Fruit fly (Drosophila melanogaster) whole organism, embryonic: ENCODE measurements around the gene Dnaaf4.

ENCODE experiments used
- Atf6 ChIP-seq: fragments of 200-800 bp; sonication (Bioruptor generic); IDR thresholded peaks from 2 replicates; pipeline ENCODE4 v1.3.6; 2022; ENCODE audit warnings: missing biosample characterization, missing genetic modification characterization
- B-H1 ChIP-seq: fragments of 200-800 bp; sonication (Bioruptor generic); IDR thresholded peaks from 3 replicates; pipeline ENCODE4 v1.3.6; 2022; ENCODE audit warnings: missing biosample characterization, missing genetic modification characterization
- Bgb ChIP-seq: fragments of 200-800 bp; sonication (Bioruptor generic); IDR thresholded peaks from 2 replicates; pipeline ENCODE4 v1.3.6; 2022; ENCODE audit warnings: missing biosample characterization, missing genetic modification characterization; ENCODE audit not compliant: partially characterized antibody
- CG10543 ChIP-seq: fragments of 200-800 bp; sonication (Bioruptor generic); optimal IDR thresholded peaks from 3 replicates; lab custom pipeline; 2017; ENCODE audit warnings: missing biosample characterization, mild to moderate bottlenecking, missing genetic modification characterization, moderate library complexity
- CG12071 ChIP-seq: fragments of 200-800 bp; sonication (Bioruptor generic); optimal IDR thresholded peaks from 3 replicates; lab custom pipeline; 2018; ENCODE audit warnings: missing biosample characterization, mild to moderate bottlenecking, missing genetic modification characterization
- CG14860 ChIP-seq: fragments of 200-800 bp; sonication (Bioruptor generic); IDR thresholded peaks from 3 replicates; pipeline ENCODE4 v1.3.6; 2022; ENCODE audit warnings: missing biosample characterization, missing genetic modification characterization; ENCODE audit not compliant: partially characterized antibody
- CG17912 ChIP-seq: fragments of 200-800 bp; sonication (Bioruptor generic); optimal IDR thresholded peaks from 2 replicates; lab custom pipeline; 2018; ENCODE audit warnings: missing biosample characterization, mild to moderate bottlenecking, missing genetic modification characterization
- CG18599 ChIP-seq: fragments of 200-800 bp; sonication (Bioruptor generic); optimal IDR thresholded peaks from 3 replicates; lab custom pipeline; 2017; ENCODE audit warnings: missing biosample characterization, missing genetic modification characterization, mild to moderate bottlenecking, moderate library complexity, missing genetic modification reagents
- CG2116 ChIP-seq: fragments of 200-800 bp; sonication (Bioruptor generic); optimal IDR thresholded peaks from 3 replicates; lab custom pipeline; 2018; ENCODE audit warnings: missing biosample characterization, mild to moderate bottlenecking, missing genetic modification characterization
- CG2889 ChIP-seq: fragments of 200-800 bp; sonication (Bioruptor generic); IDR thresholded peaks from 3 replicates; pipeline ENCODE4 v1.3.6; 2022; ENCODE audit warnings: missing biosample characterization, missing genetic modification characterization
- CG30020 ChIP-seq: fragments of 200-800 bp; optimal IDR thresholded peaks from 2 replicates; lab custom pipeline; 2019; ENCODE audit warnings: missing biosample characterization, mild to moderate bottlenecking, missing genetic modification characterization, moderate library complexity
- CG34422 ChIP-seq: fragments of 200-800 bp; sonication (Bioruptor generic); IDR thresholded peaks from 3 replicates; pipeline ENCODE4 v1.3.6; 2022; ENCODE audit warnings: missing biosample characterization, missing genetic modification characterization
- CG6791 ChIP-seq: fragments of 200-800 bp; sonication (Bioruptor generic); IDR thresholded peaks from 3 replicates; pipeline ENCODE4 v1.3.6; 2022; ENCODE audit warnings: missing biosample characterization, missing genetic modification characterization; ENCODE audit not compliant: partially characterized antibody
- CG9932 ChIP-seq: fragments of 200-800 bp; sonication (Bioruptor generic); IDR thresholded peaks from 2 replicates; pipeline ENCODE4 v1.3.6; 2022; ENCODE audit warnings: missing biosample characterization, missing genetic modification characterization
- Doc3 ChIP-seq: fragments of 200-800 bp; sonication (Bioruptor generic); IDR thresholded peaks from 3 replicates; pipeline ENCODE4 v1.3.6; 2022; ENCODE audit warnings: missing biosample characterization, missing genetic modification characterization; ENCODE audit not compliant: partially characterized antibody
- Dref ChIP-seq: fragments of 200-800 bp; sonication (Bioruptor generic); IDR thresholded peaks from 2 replicates; pipeline ENCODE4 v1.3.6; 2022; ENCODE audit warnings: missing biosample characterization, missing genetic modification characterization
- HLH4C ChIP-seq: fragments of 200-800 bp; sonication (Bioruptor generic); IDR thresholded peaks from 3 replicates; pipeline ENCODE4 v1.3.6; 2022; ENCODE audit warnings: missing biosample characterization, missing genetic modification characterization; ENCODE audit not compliant: partially characterized antibody
- MBD-R2 ChIP-seq: fragments of 200-800 bp; sonication (Bioruptor generic); IDR thresholded peaks from 2 replicates; pipeline ENCODE4 v1.3.6; 2022; ENCODE audit warnings: missing biosample characterization, missing genetic modification characterization
- Med ChIP-seq: fragments of 200-800 bp; sonication (Bioruptor generic); peaks from one replicate; lab custom pipeline; 2016; ENCODE audit warnings: missing biosample characterization, missing genetic modification characterization, mild to moderate bottlenecking, inconsistent platforms, moderate library complexity
- Opbp ChIP-seq: fragments of 200-800 bp; sonication (Bioruptor generic); IDR thresholded peaks from 3 replicates; pipeline ENCODE4 v1.3.6; 2022; ENCODE audit warnings: missing biosample characterization, missing genetic modification characterization; ENCODE audit not compliant: partially characterized antibody
- Sry-δ ChIP-seq: fragments of 200-800 bp; sonication (Bioruptor generic); optimal IDR thresholded peaks from 2 replicates; lab custom pipeline; 2016; ENCODE audit warnings: missing biosample characterization, missing genetic modification characterization
- abd-A ChIP-seq: fragments of 200-800 bp; sonication (Bioruptor generic); optimal IDR thresholded peaks from 3 replicates; lab custom pipeline; 2019; ENCODE audit warnings: missing biosample characterization, mild to moderate bottlenecking, missing genetic modification characterization, moderate library complexity
- amos ChIP-seq: fragments of 200-800 bp; sonication (Bioruptor generic); IDR thresholded peaks from 2 replicates; pipeline ENCODE4 v1.3.6; 2022; ENCODE audit warnings: missing biosample characterization, missing genetic modification characterization; ENCODE audit not compliant: partially characterized antibody
- ara ChIP-seq: fragments of 200-800 bp; sonication (Bioruptor generic); IDR thresholded peaks from 2 replicates; pipeline ENCODE4 v1.3.6; 2022; ENCODE audit warnings: missing biosample characterization, missing genetic modification characterization
- bbx ChIP-seq: fragments of 200-800 bp; sonication (Bioruptor generic); IDR thresholded peaks from 2 replicates; pipeline ENCODE4 v1.3.6; 2022; ENCODE audit warnings: missing biosample characterization, missing genetic modification characterization; ENCODE audit not compliant: partially characterized antibody
- cg ChIP-seq: fragments of 200-800 bp; sonication (Bioruptor generic); optimal IDR thresholded peaks from 3 replicates; lab custom pipeline; 2019; ENCODE audit warnings: missing biosample characterization, mild to moderate bottlenecking, missing genetic modification characterization, moderate library complexity
- crol ChIP-seq: fragments of 200-800 bp; sonication (Bioruptor generic); IDR thresholded peaks from 2 replicates; pipeline ENCODE4 v1.3.6; 2022; ENCODE audit warnings: missing biosample characterization, missing genetic modification characterization
- ewg ChIP-seq: fragments of 200-800 bp; sonication (Bioruptor generic); optimal IDR thresholded peaks from 3 replicates; lab custom pipeline; 2017; ENCODE audit warnings: mild to moderate bottlenecking, missing biosample characterization, missing genetic modification reagents, missing genetic modification characterization
- kah ChIP-seq: fragments of 200-800 bp; sonication (Bioruptor generic); optimal IDR thresholded peaks from 2 replicates; lab custom pipeline; 2018; ENCODE audit warnings: missing biosample characterization, mild to moderate bottlenecking, missing genetic modification characterization
- klu ChIP-seq: fragments of 200-800 bp; sonication (Bioruptor generic); IDR thresholded peaks from 2 replicates; pipeline ENCODE4 v1.3.6; 2022; ENCODE audit warnings: missing biosample characterization, missing genetic modification characterization
- knrl ChIP-seq: fragments of 200-800 bp; sonication (Bioruptor generic); IDR thresholded peaks from 3 replicates; pipeline ENCODE4 v1.3.6; 2022; ENCODE audit warnings: missing biosample characterization, missing genetic modification characterization; ENCODE audit not compliant: partially characterized antibody
- nerfin-1 ChIP-seq: fragments of 200-800 bp; sonication (Bioruptor generic); optimal IDR thresholded peaks from 3 replicates; lab custom pipeline; 2019; ENCODE audit warnings: missing biosample characterization, mild to moderate bottlenecking, missing genetic modification characterization, moderate library complexity
- nerfin-2 ChIP-seq: fragments of 200-800 bp; sonication (Bioruptor generic); IDR thresholded peaks from 2 replicates; pipeline ENCODE4 v1.3.6; 2022; ENCODE audit warnings: missing biosample characterization, missing genetic modification characterization; ENCODE audit not compliant: partially characterized antibody
- nmo ChIP-seq: fragments of 200-800 bp; sonication (Bioruptor generic); optimal IDR thresholded peaks from 2 replicates; lab custom pipeline; 2018; ENCODE audit warnings: missing biosample characterization, mild to moderate bottlenecking, missing genetic modification characterization, moderate library complexity
- onecut ChIP-seq: fragments of 200-800 bp; sonication (Bioruptor generic); IDR thresholded peaks from 2 replicates; pipeline ENCODE4 v1.3.6; 2022; ENCODE audit warnings: missing biosample characterization, missing genetic modification characterization
- pita ChIP-seq: fragments of 200-800 bp; sonication (Bioruptor generic); optimal IDR thresholded peaks from 2 replicates; lab custom pipeline; 2017; ENCODE audit warnings: missing biosample characterization, mild to moderate bottlenecking, missing genetic modification characterization
- row ChIP-seq: fragments of 200-800 bp; sonication (Bioruptor generic); IDR thresholded peaks from 3 replicates; pipeline ENCODE4 v1.3.6; 2022; ENCODE audit warnings: missing biosample characterization, missing genetic modification characterization
- scrt ChIP-seq: fragments of 200-800 bp; sonication (Bioruptor generic); optimal IDR thresholded peaks from 2 replicates; lab custom pipeline; 2018; ENCODE audit warnings: missing biosample characterization, mild to moderate bottlenecking, missing genetic modification characterization, moderate library complexity
- sens ChIP-seq: fragments of 200-800 bp; sonication (Bioruptor generic); peaks from one replicate; lab custom pipeline; 2016; ENCODE audit warnings: missing biosample characterization, missing genetic modification characterization
- seq ChIP-seq: fragments of 200-800 bp; sonication (Bioruptor generic); IDR thresholded peaks from 2 replicates; pipeline ENCODE4 v1.3.6; 2022; ENCODE audit warnings: missing biosample characterization, missing genetic modification characterization
- so ChIP-seq: fragments of 200-800 bp; sonication (Bioruptor generic); IDR thresholded peaks from 3 replicates; pipeline ENCODE4 v1.3.6; 2022; ENCODE audit warnings: missing biosample characterization, missing genetic modification characterization
- sr ChIP-seq: fragments of 200-800 bp; sonication (Bioruptor generic); IDR thresholded peaks from 3 replicates; pipeline ENCODE4 v1.3.6; 2022; ENCODE audit warnings: missing biosample characterization, missing genetic modification characterization
- stc ChIP-seq: fragments of 200-800 bp; sonication (Bioruptor generic); IDR thresholded peaks from 2 replicates; pipeline ENCODE4 v1.3.6; 2022; ENCODE audit warnings: missing biosample characterization, missing genetic modification characterization
- vvl ChIP-seq: fragments of 200-800 bp; sonication (Bioruptor generic); IDR thresholded peaks from 2 replicates; pipeline ENCODE4 v1.3.6; 2022; ENCODE audit warnings: missing biosample characterization, missing genetic modification characterization
- z ChIP-seq: fragments of 200-800 bp; sonication (Bioruptor generic); IDR thresholded peaks from 3 replicates; pipeline ENCODE4 v1.3.6; 2022; ENCODE audit warnings: missing biosample characterization, missing genetic modification characterization

The Dnaaf4 gene

dm6 chr2L:11167997-11168396 lies 46.5 kb upstream of the Dnaaf4 start:
- TF ChIP-seq abd-A (tag; lab: Kevin White, UChicago) (peak; percentile 84), amos (0 out of 2 replicates have a peak, but pooled peaks have one; percentile 17), ewg (peak; percentile 22), bbx (GFP tag; lab: Robert Waterston, UW) (0 out of 2 replicates have a peak, but pooled peaks have one; percentile 34), CG6791 (0 out of 3 replicates have a peak, but pooled peaks have one; percentile 49), MBD-R2 (GFP tag; lab: Robert Waterston, UW) (peak; percentile 70), so (GFP tag; lab: Robert Waterston, UW) (0 out of 3 replicates have a peak, but pooled peaks have one; percentile 13), Opbp (GFP tag; lab: Robert Waterston, UW) (peak; percentile 20; the same call in 1 of the 3 replicates), CG12071 (GFP tag; lab: Kevin White, UChicago) (peak; percentile 10), Med (peak; percentile 52), nerfin-1 (tag; lab: Kevin White, UChicago) (peak; percentile 96), scrt (GFP tag; lab: Kevin White, UChicago) (peak; percentile 98), cg (peak; percentile 69), kah (GFP tag; lab: Kevin White, UChicago) (peak; percentile 49), HLH4C (GFP tag; lab: Robert Waterston, UW) (peak; percentile 12; the same call in 1 of the 3 replicates), CG10543 (peak; percentile 32), Bgb (GFP tag; lab: Robert Waterston, UW) (peak; percentile 46; the same call in 1 of the 2 replicates), CG30020 (tag; lab: Kevin White, UChicago) (no peak), stc (GFP tag; lab: Robert Waterston, UW) (0 out of 2 replicates have a peak, but pooled peaks have one; percentile 15), Atf6 (GFP tag; lab: Robert Waterston, UW) (0 out of 2 replicates have a peak, but pooled peaks have one; percentile 24), CG18599 (GFP tag; lab: Kevin White, UChicago) (peak; percentile 20), pita (GFP tag; lab: Kevin White, UChicago) (no peak), CG17912 (no peak), sr (GFP tag; lab: Robert Waterston, UW) (peak; percentile 61; the same call in 2 of the 3 replicates), Sry-δ (GFP tag; lab: Kevin White, UChicago) (no peak), ara (GFP tag; lab: Robert Waterston, UW) (no peak), nerfin-2 (GFP tag; lab: Robert Waterston, UW) (0 out of 2 replicates have a peak, but pooled peaks have one; percentile 21), vvl (0 out of 2 replicates have a peak, but pooled peaks have one; percentile 7), knrl (0 out of 3 replicates have a peak, but pooled peaks have one; percentile 31), Dref (GFP tag; lab: Robert Waterston, UW) (peak; percentile 28; the same call in 1 of the 2 replicates), CG2889 (no peak), CG2116 (GFP tag; lab: Kevin White, UChicago) (no peak), Doc3 (GFP tag; lab: Robert Waterston, UW) (0 out of 3 replicates have a peak, but pooled peaks have one; percentile 17), CG14860 (0 out of 3 replicates have a peak, but pooled peaks have one; percentile 41), nmo (peak; percentile 14), B-H1 (GFP tag; lab: Robert Waterston, UW) (no peak), CG34422 (GFP tag; lab: Robert Waterston, UW) (peak; percentile 39; the same call in 1 of the 3 replicates), klu (GFP tag; lab: Robert Waterston, UW) (no peak), z (GFP tag; lab: Robert Waterston, UW) (0 out of 3 replicates have a peak, but pooled peaks have one; percentile 8), seq (peak; percentile 59; the same call in 1 of the 2 replicates), row (GFP tag; lab: Robert Waterston, UW) (peak; percentile 72; the same call in 2 of the 3 replicates), sens (GFP tag; lab: Kevin White, UChicago) (peak; percentile 50), onecut (GFP tag; lab: Robert Waterston, UW) (peak; percentile 99), crol (GFP tag; lab: Robert Waterston, UW) (peak; percentile 82), CG9932 (GFP tag; lab: Robert Waterston, UW) (peak; percentile 27; the same call in 1 of the 2 replicates)
